Worm (Caenorhabditis elegans) whole organism, midembryonic: ENCODE results near the gene gldi-2.

Source experiments
- T22C8.4 ChIP-seq: fragments of 200-800 bp; sonication (Bioruptor generic); IDR thresholded peaks from 2 replicates; pipeline ENCODE4 v1.3.6; 2022; ENCODE audit warnings: missing genetic modification characterization, missing compliant biosample characterization
- klf-2 ChIP-seq: fragments of 200-800 bp; sonication (Bioruptor generic); conservative IDR thresholded peaks from 2 replicates; pipeline ENCODE4 v1.3.6; 2022; ENCODE audit warnings: missing genetic modification reagents, missing genetic modification characterization, missing compliant biosample characterization
- ztf-23 ChIP-seq: fragments of 200-800 bp; sonication (Bioruptor generic); IDR thresholded peaks from 2 replicates; pipeline ENCODE4 v1.3.6; 2022; ENCODE audit warnings: missing genetic modification reagents, missing genetic modification characterization, missing compliant biosample characterization

DNA sequence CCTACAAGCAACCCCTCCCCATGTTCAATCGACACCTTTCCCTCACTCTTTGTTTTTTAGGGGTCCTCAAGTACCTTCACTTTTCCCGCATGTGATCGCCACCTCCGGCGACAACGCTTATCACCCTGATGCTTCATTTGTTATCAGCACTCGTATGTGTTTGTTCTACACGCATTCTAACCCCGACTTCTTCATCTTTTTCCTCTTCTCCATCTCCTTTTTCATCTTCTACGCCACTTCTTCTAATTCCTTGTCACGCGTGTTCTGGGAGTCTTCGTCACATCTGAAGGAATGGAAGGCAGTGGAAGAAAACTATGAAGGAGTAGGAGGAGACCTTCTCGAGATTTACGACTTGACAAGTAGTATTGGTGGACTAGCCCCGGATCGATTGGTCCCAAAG, 46.8 kb downstream of the gldi-2 start:
- no peak for TF ChIP-seq ztf-23 (GFP tag; lab: Robert Waterston, UW)
- TF ChIP-seq T22C8.4 (GFP tag; lab: Robert Waterston, UW) = no peak
- TF ChIP-seq klf-2 = no peak
